Worm (Caenorhabditis elegans): ENCODE measurements around the gene C29F9.8.

DNA sequence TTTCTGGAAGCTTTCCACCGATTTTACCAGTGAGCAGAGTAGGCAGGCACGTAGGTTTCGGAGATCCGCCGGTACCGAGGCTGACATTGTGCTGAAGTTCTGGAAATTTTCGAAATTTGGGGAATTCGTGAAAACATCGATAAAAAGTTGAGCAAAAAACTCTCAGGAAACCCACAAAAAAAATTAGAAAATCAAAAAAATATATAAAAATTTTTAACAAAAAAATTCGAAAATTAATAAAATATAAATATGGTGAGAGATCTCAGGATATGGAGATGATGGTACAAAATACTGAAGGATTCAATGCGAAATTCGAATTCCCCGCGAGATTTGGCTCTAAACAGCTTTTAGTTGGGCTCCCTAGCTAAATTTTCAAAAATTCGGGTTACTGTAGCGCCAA, 27.3 kb downstream of the C29F9.8 start, which contains the start of gene spt-4:
- TF ChIP-seq nhr-237 (tag; optimal IDR thresholded peaks at IDR 0.05), result no peak
- no peak for TF ChIP-seq elt-1 (tag; optimal IDR thresholded peaks at IDR 0.05; ENCODE audit: borderline replicate concordance, insufficient read depth)
- no peak for TF ChIP-seq cnd-1 (tag; optimal IDR thresholded peaks at IDR 0.05)
- TF ChIP-seq ceh-43 (GFP tag; optimal IDR thresholded peaks at IDR 0.05), result no peak
- no peak for TF ChIP-seq unc-39 (tag; optimal IDR thresholded peaks at IDR 0.05)
- no peak for TF ChIP-seq nhr-12 (tag; optimal IDR thresholded peaks at IDR 0.05)
- TF ChIP-seq pha-4 (tag; optimal IDR thresholded peaks at IDR 0.05), result no peak
- TF ChIP-seq bed-3 (GFP tag; optimal IDR thresholded peaks at IDR 0.05), result no peak
- TF ChIP-seq unc-62 (GFP tag; optimal IDR thresholded peaks at IDR 0.05), result no peak
- no peak for TF ChIP-seq nhr-76 (tag; optimal IDR thresholded peaks at IDR 0.05)
- no peak for TF ChIP-seq elt-3 (tag; optimal IDR thresholded peaks at IDR 0.05)
- no peak for TF ChIP-seq mab-5 (tag; optimal IDR thresholded peaks at IDR 0.05)

Data from whole organism, mixed stage, embryonic.